Worm (Caenorhabditis elegans): ENCODE measurements around the gene ttm-2.

Gene ttm-2

ce11 chrII:4791272-4791671 is 25.1 kb upstream of the ttm-2 start, which contains the start of gene F26G1.1 (continued):
- no peak for TF ChIP-seq lsy-27 (tag; optimal IDR thresholded peaks at IDR 0.05; ENCODE audit: borderline replicate concordance, insufficient read depth)
- no peak for TF ChIP-seq ama-1 (optimal IDR thresholded peaks at IDR 0.05)
- TF ChIP-seq ama-1 (GFP tag; optimal IDR thresholded peaks at IDR 0.05) = no peak
- TF ChIP-seq D2030.7 (GFP tag; IDR thresholded peaks at IDR 0.05) = peak; percentile 41; the same call in 1 of the 2 replicates
- TF ChIP-seq zim-3 (tag; optimal IDR thresholded peaks at IDR 0.05) = no peak
- TF ChIP-seq attf-5 (GFP tag; optimal IDR thresholded peaks at IDR 0.05) = peak; percentile 5
- TF ChIP-seq Y53G8AR.9 (GFP tag; conservative IDR thresholded peaks at IDR 0.05) = no peak
- no peak for TF ChIP-seq somi-1 (GFP tag; optimal IDR thresholded peaks at IDR 0.05)
- TF ChIP-seq F49E8.2 (tag; optimal IDR thresholded peaks at IDR 0.05; ENCODE audit: insufficient read depth) = no peak
- peak; percentile 2 for TF ChIP-seq F23B12.7 (tag; optimal IDR thresholded peaks at IDR 0.05; ENCODE audit: insufficient read depth)
- TF ChIP-seq hsf-1 (GFP tag; IDR thresholded peaks at IDR 0.05) = no peak
- 0 out of 2 replicates have a peak, but pooled peaks have one; percentile 37 for TF ChIP-seq hmg-20 (GFP tag; IDR thresholded peaks at IDR 0.05)
- no peak for TF ChIP-seq akir-1 (GFP tag; optimal IDR thresholded peaks at IDR 0.05)
- TF ChIP-seq F55B11.4 (tag; optimal IDR thresholded peaks at IDR 0.05; ENCODE audit: borderline replicate concordance, insufficient read depth) = no peak
- no peak for TF ChIP-seq egl-44 (GFP tag; IDR thresholded peaks at IDR 0.05)
- TF ChIP-seq bed-2 (GFP tag; IDR thresholded peaks at IDR 0.05) = peak; percentile 60; the same call in 1 of the 2 replicates
- TF ChIP-seq mes-4 (tag; optimal IDR thresholded peaks at IDR 0.05) = no peak
- TF ChIP-seq pha-4 (tag; optimal IDR thresholded peaks at IDR 0.05) = no peak
- TF ChIP-seq ccch-3 (GFP tag; optimal IDR thresholded peaks at IDR 0.05) = no peak
- TF ChIP-seq lag-1 (GFP tag; IDR thresholded peaks at IDR 0.05) = no peak
- peak; percentile 82 for TF ChIP-seq lin-54 (GFP tag; optimal IDR thresholded peaks at IDR 0.05)
- TF ChIP-seq sdz-38 (tag; optimal IDR thresholded peaks at IDR 0.05) = no peak
- TF ChIP-seq nfya-1 (tag; optimal IDR thresholded peaks at IDR 0.05; ENCODE audit: borderline replicate concordance, insufficient read depth) = no peak
- TF ChIP-seq chd-7 (tag; optimal IDR thresholded peaks at IDR 0.05) = no peak
- no peak for TF ChIP-seq ztf-18 (tag; optimal IDR thresholded peaks at IDR 0.05)
- no peak for TF ChIP-seq sptf-2 (GFP tag; optimal IDR thresholded peaks at IDR 0.05)
- peak in 1 of 2 experiments; percentile 34 for TF ChIP-seq let-607 (tag; optimal IDR thresholded peaks at IDR 0.05)
- no peak for TF ChIP-seq athp-1 (tag; optimal IDR thresholded peaks at IDR 0.05)
- TF ChIP-seq snpc-1.1 (tag; optimal IDR thresholded peaks at IDR 0.05; ENCODE audit: insufficient read depth) = no peak
- TF ChIP-seq C06A6.2 (GFP tag; conservative IDR thresholded peaks at IDR 0.05) = no peak
- no peak for TF ChIP-seq ets-4 (GFP tag; optimal IDR thresholded peaks at IDR 0.05)
- TF ChIP-seq madf-10 (tag; optimal IDR thresholded peaks at IDR 0.05) = peak; percentile 24
- peak; percentile 22 for TF ChIP-seq xnd-1 (tag; optimal IDR thresholded peaks at IDR 0.05)
- TF ChIP-seq aptf-2 (GFP tag; conservative IDR thresholded peaks at IDR 0.05) = 0 out of 2 replicates have a peak, but pooled peaks have one; percentile 57
- no peak for TF ChIP-seq tbp1 (GFP tag; optimal IDR thresholded peaks at IDR 0.05)
- TF ChIP-seq atf-7 (tag; optimal IDR thresholded peaks at IDR 0.05) = no peak
- peak; percentile 51 for TF ChIP-seq F22D6.2 (tag; optimal IDR thresholded peaks at IDR 0.05)
- TF ChIP-seq mcd-1 (GFP tag; IDR thresholded peaks at IDR 0.05) = peak; percentile 70
- TF ChIP-seq let-526 (GFP tag; IDR thresholded peaks at IDR 0.05) = no peak
- TF ChIP-seq K12H6.12 (tag; optimal IDR thresholded peaks at IDR 0.05) = peak; percentile 9
- peak; percentile 1 for TF ChIP-seq him-1 (tag; optimal IDR thresholded peaks at IDR 0.05)
- peak; percentile 43 for TF ChIP-seq lsl-1 (GFP tag; optimal IDR thresholded peaks at IDR 0.05)
- peak; percentile 52 for TF ChIP-seq hrde-1 (tag; optimal IDR thresholded peaks at IDR 0.05; ENCODE audit: borderline replicate concordance)
- no peak for TF ChIP-seq ceh-40 (GFP tag; IDR thresholded peaks at IDR 0.05)
- TF ChIP-seq aptf-3 (GFP tag; IDR thresholded peaks at IDR 0.05) = no peak
- TF ChIP-seq attf-3 (GFP tag; conservative IDR thresholded peaks at IDR 0.05) = peak; percentile 78
- TF ChIP-seq B0019.2 (GFP tag; conservative IDR thresholded peaks at IDR 0.05) = no peak
- TF ChIP-seq attf-6 (GFP tag; IDR thresholded peaks at IDR 0.05) = no peak

All from whole organism, young adult.